Worm (Caenorhabditis elegans): ENCODE measurements around the gene ztf-22.

- TF ChIP-seq unc-39 (tag; optimal IDR thresholded peaks at IDR 0.05) (no peak), unc-62 (GFP tag; optimal IDR thresholded peaks at IDR 0.05) (no peak), ham-2 (GFP tag; optimal IDR thresholded peaks at IDR 0.05) (no peak), mep-1 (tag; optimal IDR thresholded peaks at IDR 0.05) (no peak), elt-1 (tag; optimal IDR thresholded peaks at IDR 0.05; ENCODE audit: borderline replicate concordance, insufficient read depth) (no peak), lin-13 (tag; optimal IDR thresholded peaks at IDR 0.05) (no peak), snpc-4 (tag; optimal IDR thresholded peaks at IDR 0.05) (no peak), blmp-1 (tag; optimal IDR thresholded peaks at IDR 0.05) (no peak), lin-32 (GFP tag; optimal IDR thresholded peaks at IDR 0.05) (no peak)
Observed at ce11 chrII:13297935-13298334, 12.3 kb upstream of the ztf-22 start.

Data from whole organism, mixed stage, embryonic.